Worm (Caenorhabditis elegans): Measurements from ENCODE around the gene C33B4.5.

DNA sequence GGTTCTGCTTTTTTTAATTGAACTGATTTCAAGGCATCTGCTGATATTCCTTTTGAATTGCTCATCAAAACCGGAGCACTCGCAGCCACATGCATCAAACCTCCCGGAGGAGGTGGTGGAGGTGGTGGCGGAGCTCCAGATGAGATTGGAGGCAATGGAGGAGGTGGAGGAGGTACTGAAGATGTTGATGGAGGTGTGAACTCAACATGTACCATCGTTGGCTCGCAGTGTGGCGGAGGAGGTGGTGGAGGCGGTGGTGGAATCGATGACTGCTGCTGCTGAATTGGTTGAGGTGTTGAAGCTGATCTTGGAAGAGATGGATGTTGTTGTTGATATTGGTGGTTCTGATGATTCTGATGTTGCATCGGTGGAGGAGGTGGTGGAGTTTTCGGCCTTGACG is 3.8 kb downstream of the C33B4.5 start:
- no peak for TF ChIP-seq pha-4 (tag; optimal IDR thresholded peaks at IDR 0.05)
- TF ChIP-seq snpc-4 (tag; optimal IDR thresholded peaks at IDR 0.05): no peak
- TF ChIP-seq ceh-83 (GFP tag; optimal IDR thresholded peaks at IDR 0.05): no peak
- TF ChIP-seq ztf-11 (tag; optimal IDR thresholded peaks at IDR 0.05): no peak
- TF ChIP-seq ces-1 (GFP tag; optimal IDR thresholded peaks at IDR 0.05): no peak
- no peak for TF ChIP-seq nhr-28 (tag; optimal IDR thresholded peaks at IDR 0.05)

Measured in whole organism, mixed stage, embryonic.